ENCODE assay signal across 2 worm cellular contexts in genomic region chrIII:3127074-3127596, ce11.
TF ChIP-seq lines count a peak whose summit lies in the region.

Gene nipa-1 (minus strand): TSS chrIII:3127124.

TF ChIP-seq in whole organism, L4 larva, 104 proteins besides CTCF, POLR2A, EP300 and RAD21:
- TF ChIP-seq unc-62 (GFP tag; optimal IDR thresholded peaks at IDR 0.05 in 1 of 2; lab: Kevin White, UChicago): no peak
- TF ChIP-seq unc-62 (tag; optimal IDR thresholded peaks at IDR 0.05; lab: Kevin White, UChicago): no peak
- TF ChIP-seq F49E8.2 (tag; optimal IDR thresholded peaks at IDR 0.05; lab: Kevin White, UChicago; ENCODE audit: borderline replicate concordance): peak; percentile 17
TF ChIP-seq in whole organism, L4 larva: peak in this region for 1.

TF ChIP-seq in whole organism, young adult, 124 proteins besides CTCF, POLR2A, EP300 and RAD21:
- TF ChIP-seq xnd-1 (tag; optimal IDR thresholded peaks at IDR 0.05; lab: Kevin White, UChicago) (peak; percentile 95), bed-1 (GFP tag; IDR thresholded peaks at IDR 0.05; lab: Robert Waterston, UW) (no peak), ceh-58 (GFP tag; IDR thresholded peaks at IDR 0.05; lab: Robert Waterston, UW) (no peak), dpl-1 (GFP tag; optimal IDR thresholded peaks at IDR 0.05; lab: Kevin White, UChicago) (peak; percentile 20), rpc-1 (optimal IDR thresholded peaks at IDR 0.05; lab: Kevin White, UChicago) (no peak), rpc-1 (tag; optimal IDR thresholded peaks at IDR 0.05; lab: Kevin White, UChicago) (no peak), repo-1 (tag; optimal IDR thresholded peaks at IDR 0.05; lab: Kevin White, UChicago) (no peak), F57C9.4 (tag; optimal IDR thresholded peaks at IDR 0.05; lab: Kevin White, UChicago) (no peak), madf-8 (GFP tag; conservative IDR thresholded peaks at IDR 0.05; lab: Robert Waterston, UW) (peak; percentile 74), D2030.7 (GFP tag; IDR thresholded peaks at IDR 0.05; lab: Robert Waterston, UW) (peak; percentile 45), die-1 (tag; optimal IDR thresholded peaks at IDR 0.05; lab: Kevin White, UChicago) (no peak), hlh-26 (GFP tag; conservative IDR thresholded peaks at IDR 0.05; lab: Robert Waterston, UW) (no peak), madf-6 (GFP tag; IDR thresholded peaks at IDR 0.05; lab: Robert Waterston, UW) (peak; percentile 92), lin-40 (tag; optimal IDR thresholded peaks at IDR 0.05; lab: Kevin White, UChicago) (no peak), attf-5 (GFP tag; optimal IDR thresholded peaks at IDR 0.05; lab: Kevin White, UChicago) (no peak), sea-2 (GFP tag; IDR thresholded peaks at IDR 0.05; lab: Robert Waterston, UW) (no peak), F52B5.7 (tag; optimal IDR thresholded peaks at IDR 0.05; lab: Kevin White, UChicago) (no peak), ceh-79 (tag; optimal IDR thresholded peaks at IDR 0.05; lab: Kevin White, UChicago) (no peak), nfya-2 (GFP tag; IDR thresholded peaks at IDR 0.05; lab: Robert Waterston, UW) (no peak), mes-4 (tag; optimal IDR thresholded peaks at IDR 0.05; lab: Kevin White, UChicago) (no peak), F39B2.1 (GFP tag; IDR thresholded peaks at IDR 0.05; lab: Robert Waterston, UW) (no peak), T07F8.4 (tag; optimal IDR thresholded peaks at IDR 0.05; lab: Kevin White, UChicago) (no peak), egl-44 (GFP tag; IDR thresholded peaks at IDR 0.05; lab: Robert Waterston, UW) (no peak), ceh-91 (GFP tag; IDR thresholded peaks at IDR 0.05; lab: Robert Waterston, UW) (peak; percentile 6; the same call in 1 of the 2 replicates), cebp-2 (GFP tag; IDR thresholded peaks at IDR 0.05; lab: Robert Waterston, UW) (no peak), nfyb-1 (GFP tag; IDR thresholded peaks at IDR 0.05; lab: Robert Waterston, UW) (no peak), pbrm-1 (GFP tag; IDR thresholded peaks at IDR 0.05; lab: Robert Waterston, UW) (no peak), lag-1 (GFP tag; IDR thresholded peaks at IDR 0.05; lab: Robert Waterston, UW) (no peak), madf-3 (GFP tag; IDR thresholded peaks at IDR 0.05; lab: Robert Waterston, UW) (no peak), B0261.1 (tag; optimal IDR thresholded peaks at IDR 0.05; lab: Kevin White, UChicago) (no peak), bed-2 (GFP tag; IDR thresholded peaks at IDR 0.05; lab: Robert Waterston, UW) (no peak), lsl-1 (GFP tag; optimal IDR thresholded peaks at IDR 0.05; lab: Kevin White, UChicago) (peak; percentile 96), madf-10 (tag; optimal IDR thresholded peaks at IDR 0.05; lab: Kevin White, UChicago) (no peak), him-1 (tag; optimal IDR thresholded peaks at IDR 0.05; lab: Kevin White, UChicago) (no peak), nhr-120 (GFP tag; IDR thresholded peaks at IDR 0.05; lab: Robert Waterston, UW) (no peak), egl-18 (GFP tag; IDR thresholded peaks at IDR 0.05; lab: Robert Waterston, UW) (no peak), unc-130 (GFP tag; optimal IDR thresholded peaks at IDR 0.05; lab: Kevin White, UChicago) (no peak), egrh-3 (GFP tag; IDR thresholded peaks at IDR 0.05; lab: Robert Waterston, UW) (no peak), gei-17 (GFP tag; optimal IDR thresholded peaks at IDR 0.05; lab: Kevin White, UChicago) (no peak), hrde-1 (tag; optimal IDR thresholded peaks at IDR 0.05; lab: Kevin White, UChicago; ENCODE audit: borderline replicate concordance) (no peak), F33H1.4 (GFP tag; IDR thresholded peaks at IDR 0.05; lab: Robert Waterston, UW) (peak; percentile 90), tbp1 (GFP tag; optimal IDR thresholded peaks at IDR 0.05; lab: Kevin White, UChicago) (no peak), ztf-22 (GFP tag; optimal IDR thresholded peaks at IDR 0.05; lab: Kevin White, UChicago) (no peak), aptf-2 (GFP tag; conservative IDR thresholded peaks at IDR 0.05; lab: Robert Waterston, UW) (no peak), nhr-179 (tag; optimal IDR thresholded peaks at IDR 0.05; lab: Kevin White, UChicago) (no peak), B0019.2 (GFP tag; conservative IDR thresholded peaks at IDR 0.05; lab: Robert Waterston, UW) (no peak), chd-7 (tag; optimal IDR thresholded peaks at IDR 0.05; lab: Kevin White, UChicago) (no peak), attf-3 (GFP tag; conservative IDR thresholded peaks at IDR 0.05; lab: Robert Waterston, UW) (no peak), let-607 (tag; optimal IDR thresholded peaks at IDR 0.05; lab: Kevin White, UChicago) (no peak), C17E4.6 (GFP tag; IDR thresholded peaks at IDR 0.05; lab: Robert Waterston, UW) (no peak), lir-1 (GFP tag; conservative IDR thresholded peaks at IDR 0.05; lab: Robert Waterston, UW) (no peak), let-526 (GFP tag; IDR thresholded peaks at IDR 0.05; lab: Robert Waterston, UW) (no peak), somi-1 (GFP tag; optimal IDR thresholded peaks at IDR 0.05; lab: Kevin White, UChicago) (no peak), lsy-27 (tag; optimal IDR thresholded peaks at IDR 0.05; lab: Kevin White, UChicago; ENCODE audit: borderline replicate concordance, insufficient read depth) (no peak), nfya-1 (tag; optimal IDR thresholded peaks at IDR 0.05; lab: Kevin White, UChicago; ENCODE audit: borderline replicate concordance, insufficient read depth) (no peak), zim-3 (tag; optimal IDR thresholded peaks at IDR 0.05; lab: Kevin White, UChicago) (no peak), F37B4.10 (GFP tag; IDR thresholded peaks at IDR 0.05; lab: Robert Waterston, UW) (no peak), K11D2.4 (GFP tag; IDR thresholded peaks at IDR 0.05; lab: Robert Waterston, UW) (no peak), zfh-2 (GFP tag; conservative IDR thresholded peaks at IDR 0.05; lab: Robert Waterston, UW) (no peak), nhr-90 (tag; optimal IDR thresholded peaks at IDR 0.05; lab: Kevin White, UChicago) (no peak), ekl-4 (GFP tag; IDR thresholded peaks at IDR 0.05; lab: Robert Waterston, UW) (no peak)
TF ChIP-seq in whole organism, young adult: peak in this region for 8.

Comparison
In these comparisons a context has a peak if more than half of its experiments do, and no peak if none do; other contexts are left out.
1. Of the 7 proteins assayed by ChIP-seq in both whole organism, young adult and whole organism, L4 larva: peak only in whole organism, young adult: dpl-1; only in whole organism, L4 larva: F49E8.2; in both: none; in neither: 5.